Worm (Caenorhabditis elegans) whole organism, dauer: ENCODE data around the gene crn-7.

Experiments
- unc-62 ChIP-seq: sonication (generic microtip); optimal IDR thresholded peaks from 2 replicates; lab custom pipeline; 2017; ENCODE audit warnings: missing biosample characterization, missing genetic modification reagents, missing genetic modification characterization

Gene crn-7

DNA sequence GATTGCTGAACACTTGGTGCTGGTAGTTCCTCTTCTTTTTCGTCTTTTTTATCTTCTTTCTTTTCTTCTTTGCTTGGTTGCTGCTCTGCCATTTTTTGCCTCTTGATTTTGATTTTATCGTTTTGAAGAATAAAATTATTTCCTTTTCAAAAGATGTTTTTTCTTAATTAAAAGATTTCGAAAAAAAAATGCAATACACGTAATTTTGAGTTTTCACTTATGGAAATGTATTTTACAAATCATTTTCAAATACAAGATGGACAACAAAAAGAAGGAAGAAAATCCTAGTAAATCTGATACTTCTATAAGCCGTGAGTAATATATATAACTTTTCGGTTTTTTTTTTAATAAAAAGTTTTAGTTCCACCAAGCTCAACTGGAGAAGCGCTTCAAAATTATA is 18.9 kb upstream of the crn-7 start, which contains the start of the genes C02F5.10 and C02F5.2:
Gene C02F5.10, minus strand, starts transcription at position 101 of the 400 bp plus-strand sequence.
Gene C02F5.2, plus strand, starts transcription at position 239 of the 400 bp plus-strand sequence.
- no peak for TF ChIP-seq unc-62 (GFP tag; lab: Kevin White, UChicago)

DNA sequence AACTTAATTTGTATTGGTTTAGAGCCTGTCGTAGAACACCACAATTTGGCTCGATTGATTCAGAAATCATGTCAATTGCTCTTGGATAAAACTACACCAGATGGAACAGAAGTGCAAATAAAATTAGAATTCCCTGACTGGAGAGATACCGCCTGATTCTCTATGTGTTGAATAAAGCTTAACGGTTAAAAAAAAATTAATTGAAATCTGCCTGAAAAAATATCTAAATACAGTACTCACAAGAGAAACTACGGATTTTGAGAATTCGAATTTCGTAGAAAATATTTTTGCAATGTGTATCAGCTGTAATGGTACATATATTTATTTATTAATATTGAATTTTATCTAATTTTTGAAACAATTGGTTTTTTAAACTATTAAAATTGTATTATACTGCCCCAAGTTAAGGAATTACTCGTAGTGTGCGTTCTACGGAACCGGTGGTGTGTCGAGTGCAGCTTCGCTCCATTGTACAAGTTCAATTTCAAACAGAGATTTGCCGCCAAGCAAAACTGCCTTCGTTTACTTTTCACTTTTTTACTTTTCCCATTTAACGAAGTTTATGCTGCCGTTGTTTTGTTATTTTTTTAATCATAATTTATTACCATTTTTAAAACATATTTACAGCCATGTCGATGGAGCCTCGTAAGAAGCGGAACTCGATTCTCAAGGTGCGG is 18.2 kb upstream of the crn-7 start, which contains the start of gene knl-1:
Gene knl-1, plus strand, starts transcription at position 626 of the 677 bp plus-strand sequence.
- TF ChIP-seq unc-62 (GFP tag; lab: Kevin White, UChicago) = no peak

DNA sequence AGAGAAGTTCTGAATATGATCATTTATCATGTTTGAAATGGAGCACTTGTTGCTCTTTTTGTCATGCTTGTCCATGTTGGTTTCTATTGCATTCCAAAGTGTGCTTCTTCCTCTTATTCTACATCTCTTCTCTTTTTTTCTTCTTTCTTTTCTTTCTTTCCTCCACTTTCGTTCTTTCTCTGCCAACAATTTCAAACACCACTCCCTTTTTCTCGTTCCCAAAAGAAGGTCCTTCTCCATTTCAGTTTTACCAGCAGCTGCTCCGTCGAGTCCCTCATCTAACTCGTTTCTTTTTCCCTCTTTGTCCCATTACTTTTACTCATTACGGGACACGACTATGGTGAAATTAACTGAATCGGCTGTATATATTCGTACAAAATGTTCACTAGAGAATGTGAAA is 13.4 kb upstream of the crn-7 start, which contains the start of gene F09G8.5:
Gene F09G8.5, plus strand, starts transcription at position 38 of the 400 bp plus-strand sequence.
- TF ChIP-seq unc-62 (GFP tag; lab: Kevin White, UChicago) = no peak

DNA sequence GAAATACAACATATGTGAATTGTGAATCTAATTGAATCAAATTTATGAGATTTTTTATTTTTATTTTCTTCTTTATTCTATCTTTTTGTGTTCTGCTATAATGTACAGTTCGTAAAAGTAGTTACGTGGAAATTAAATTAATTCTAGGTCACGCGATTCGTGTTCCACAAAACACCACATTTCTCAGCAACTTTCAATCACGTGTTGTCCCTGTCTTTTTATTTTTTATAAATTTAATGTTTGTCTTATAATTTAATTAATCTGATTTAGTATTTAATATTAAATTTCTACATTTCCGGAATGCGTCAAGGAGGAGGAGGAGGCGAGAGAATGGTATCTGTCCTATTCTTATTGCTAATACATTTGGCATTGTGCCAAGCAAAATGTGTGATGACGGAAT is 10.3 kb upstream of the crn-7 start, which contains the start of gene ncr-2:
Gene ncr-2, plus strand, starts transcription at position 301 of the 400 bp plus-strand sequence.
- no peak for TF ChIP-seq unc-62 (GFP tag; lab: Kevin White, UChicago)

DNA sequence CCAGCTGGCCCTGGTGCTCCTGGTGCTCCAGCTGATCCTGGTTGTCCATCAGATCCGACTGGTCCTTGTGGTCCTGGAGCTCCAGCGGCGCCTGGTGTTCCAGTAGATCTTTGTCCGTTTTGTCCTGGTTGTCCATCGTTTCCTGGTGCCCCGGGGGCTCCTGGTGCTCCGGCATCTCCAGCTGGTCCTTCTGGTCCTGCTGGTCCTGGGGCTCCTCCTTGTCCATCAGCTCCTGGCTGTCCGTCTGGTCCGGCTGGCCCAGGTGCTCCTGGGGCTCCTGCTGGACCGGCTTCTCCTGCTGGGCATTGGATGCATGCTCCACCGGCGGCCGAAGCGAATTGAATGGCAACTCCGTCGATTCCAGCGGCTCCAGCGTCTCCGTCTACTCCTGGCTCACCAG is 5.7 kb upstream of the crn-7 start:
- no peak for TF ChIP-seq unc-62 (GFP tag; lab: Kevin White, UChicago)

DNA sequence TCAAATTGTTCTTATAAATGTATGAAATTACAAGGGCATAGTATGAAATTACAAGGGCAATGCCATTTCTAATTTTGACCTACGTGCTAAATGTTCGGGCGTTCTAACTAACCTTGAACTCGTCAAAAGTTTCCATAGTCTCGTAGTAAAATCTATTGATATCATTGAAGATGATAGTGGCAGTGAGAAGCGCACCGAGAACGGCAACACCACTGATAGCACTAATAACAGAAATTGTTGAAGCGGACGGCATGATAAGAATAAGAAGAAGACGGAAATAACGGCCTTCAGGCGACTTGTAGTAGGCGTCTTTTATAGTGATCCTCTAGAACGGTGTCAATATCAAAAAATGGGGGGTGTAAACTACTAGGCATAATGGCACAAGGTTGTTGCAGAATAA is 5.0 kb upstream of the crn-7 start, which contains the start of gene col-91:
Gene col-91, minus strand, starts transcription at position 288 of the 400 bp plus-strand sequence.
- no peak for TF ChIP-seq unc-62 (GFP tag; lab: Kevin White, UChicago)

DNA sequence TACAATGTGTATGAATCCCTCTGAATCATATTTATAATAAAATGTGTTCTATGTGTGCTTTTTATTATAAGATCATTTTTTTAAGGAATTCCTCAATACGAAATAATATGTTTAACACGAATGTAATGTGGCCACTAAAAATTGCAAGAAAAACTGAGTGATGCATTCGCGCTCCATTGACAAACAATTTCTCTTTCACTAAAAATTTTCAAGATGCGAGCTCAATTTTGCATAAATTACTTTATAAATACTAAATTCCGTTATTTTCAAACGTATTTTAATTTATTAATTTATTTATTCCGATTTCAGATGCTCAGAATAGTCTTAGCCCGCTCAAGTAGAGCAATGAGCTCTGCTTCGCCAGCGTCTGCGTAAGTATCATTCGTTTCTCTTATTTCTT is 2.6 kb upstream of the crn-7 start, which contains the start of gene mrps-9:
Gene mrps-9, plus strand, starts transcription at position 310 of the 400 bp plus-strand sequence.
- no peak for TF ChIP-seq unc-62 (GFP tag; lab: Kevin White, UChicago)

DNA sequence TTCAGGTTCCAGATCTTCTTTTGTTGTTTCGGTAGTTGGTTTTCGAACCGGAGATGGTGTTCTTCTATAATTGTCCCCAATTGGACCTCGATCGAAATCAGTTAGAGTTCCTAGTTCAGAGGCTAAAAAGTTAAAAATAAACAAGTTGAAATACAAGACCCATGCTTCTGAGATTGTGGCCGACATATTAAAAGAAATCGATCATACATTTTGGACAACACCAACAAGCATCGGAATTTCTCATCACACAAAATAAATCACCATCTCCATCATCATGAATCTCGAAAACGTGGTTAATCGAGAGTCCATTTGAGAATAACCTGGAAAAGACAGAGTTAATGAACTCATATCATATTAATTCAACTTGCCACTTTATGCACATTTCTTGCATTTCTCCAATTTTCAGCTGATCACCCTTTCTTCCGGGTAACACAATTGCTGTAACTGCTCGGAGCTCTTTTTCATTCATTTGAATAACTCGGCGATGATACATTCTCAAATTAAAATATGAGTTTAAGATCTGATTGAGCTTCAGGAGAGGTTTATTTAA is 3.4 kb downstream of the crn-7 start, which contains the start of the genes mps-4 and F09G8.10:
Gene mps-4, minus strand, starts transcription at position 101 of the 550 bp plus-strand sequence.
Gene F09G8.10, minus strand, starts transcription at position 500 of the 550 bp plus-strand sequence.
- TF ChIP-seq unc-62 (GFP tag; lab: Kevin White, UChicago) = no peak

DNA sequence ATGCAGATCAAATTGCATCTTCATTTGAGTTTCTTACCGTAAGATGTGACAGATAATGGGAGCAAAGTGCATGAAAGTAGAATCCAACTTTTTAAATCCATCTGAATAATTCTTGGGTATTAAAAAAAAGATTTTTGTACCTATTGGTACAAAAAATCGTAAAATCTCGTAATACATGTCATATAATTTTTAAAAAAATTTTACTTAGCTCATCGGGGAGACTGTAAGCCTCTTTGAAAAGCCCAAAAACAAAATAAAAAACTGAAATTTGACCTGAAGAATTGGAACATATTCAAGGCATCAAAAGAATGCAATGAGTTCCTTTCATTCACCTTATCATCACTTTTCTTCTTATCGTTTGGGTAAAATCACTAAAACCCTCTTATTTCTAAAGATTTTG is 7.5 kb downstream of the crn-7 start, which contains the start of gene clec-160:
Gene clec-160, minus strand, starts transcription at position 101 of the 400 bp plus-strand sequence.
- no peak for TF ChIP-seq unc-62 (GFP tag; lab: Kevin White, UChicago)

DNA sequence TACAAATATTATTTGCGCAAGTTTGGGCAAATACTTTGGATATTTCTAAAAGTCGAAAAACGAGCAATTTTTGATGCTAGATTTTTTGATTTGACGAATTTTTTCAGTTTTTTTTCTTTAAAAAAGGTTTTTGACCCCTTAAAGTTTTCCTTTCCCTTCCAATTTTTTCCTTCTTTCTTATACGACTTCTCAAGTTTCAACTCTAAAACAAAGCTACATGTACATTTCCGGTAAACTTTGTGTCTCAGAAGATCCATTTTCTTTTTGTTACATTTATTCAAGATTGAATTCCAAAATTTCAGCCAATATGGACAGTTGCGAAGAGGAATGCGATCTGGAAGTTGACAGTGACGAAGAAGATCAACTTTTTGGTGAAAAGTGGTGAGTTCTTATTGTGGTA is 10.5 kb downstream of the crn-7 start, which contains the start of gene mig-10:
Gene mig-10, plus strand, starts transcription at position 301 of the 400 bp plus-strand sequence.
- no peak for TF ChIP-seq unc-62 (GFP tag; lab: Kevin White, UChicago)

DNA sequence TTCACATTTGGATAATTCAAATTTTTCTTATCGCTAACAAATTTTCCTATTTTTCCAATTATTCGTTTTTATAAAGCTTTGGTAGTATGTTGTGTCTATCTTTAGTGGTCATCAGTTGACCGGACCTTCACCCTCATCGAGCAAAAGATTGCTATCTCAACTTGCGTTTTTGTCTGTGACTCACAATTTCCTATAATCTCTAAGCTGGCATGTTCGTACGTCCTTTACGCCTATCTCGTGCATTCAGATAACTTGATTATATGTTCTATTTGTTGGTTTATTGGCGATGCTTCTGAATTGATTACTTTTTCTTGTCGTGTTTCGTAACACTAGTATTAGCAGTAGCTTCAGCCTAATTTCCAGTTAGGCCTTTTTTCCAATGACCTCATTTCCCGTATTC is 11.2 kb downstream of the crn-7 start:
- no peak for TF ChIP-seq unc-62 (GFP tag; lab: Kevin White, UChicago)

DNA sequence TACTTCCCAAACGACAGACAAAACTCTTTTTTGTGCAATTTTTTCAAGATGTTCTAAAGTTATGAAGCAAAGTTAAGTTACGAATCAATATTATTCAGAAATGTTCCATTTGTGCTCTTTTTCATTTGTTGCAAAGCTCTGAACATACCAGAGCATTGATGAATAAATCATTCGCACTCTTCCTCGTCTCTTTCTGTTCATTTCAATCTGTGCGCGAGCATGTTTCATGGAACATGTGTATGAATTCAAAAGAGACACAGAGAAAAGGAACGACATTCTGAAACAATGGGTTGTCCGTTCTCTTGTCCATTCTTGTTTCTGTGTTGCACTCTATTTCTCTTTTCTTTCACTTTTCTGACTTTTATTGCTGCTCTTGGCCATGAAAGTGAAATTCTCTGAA is 12.0 kb downstream of the crn-7 start:
- no peak for TF ChIP-seq unc-62 (GFP tag; lab: Kevin White, UChicago)

DNA sequence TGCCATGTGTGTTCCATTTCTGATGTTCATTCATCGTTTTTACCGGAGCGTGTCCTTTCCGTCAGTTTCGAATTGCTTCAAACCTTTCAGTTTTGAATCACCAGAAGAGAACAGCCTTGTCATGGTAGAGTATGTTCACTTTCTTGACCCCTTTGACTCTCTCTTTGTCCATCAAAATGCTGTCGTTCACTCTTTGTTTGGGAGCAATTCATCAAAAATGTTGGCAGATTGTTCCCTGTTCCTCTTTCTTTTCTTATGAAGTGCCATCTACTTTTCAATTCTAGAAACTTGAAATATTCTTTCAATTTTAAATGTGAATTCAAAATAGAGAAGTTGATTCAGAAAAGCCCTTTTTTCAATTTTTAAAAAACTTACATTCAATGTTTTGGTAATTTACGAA is 13.0 kb downstream of the crn-7 start:
- no peak for TF ChIP-seq unc-62 (GFP tag; lab: Kevin White, UChicago)

DNA sequence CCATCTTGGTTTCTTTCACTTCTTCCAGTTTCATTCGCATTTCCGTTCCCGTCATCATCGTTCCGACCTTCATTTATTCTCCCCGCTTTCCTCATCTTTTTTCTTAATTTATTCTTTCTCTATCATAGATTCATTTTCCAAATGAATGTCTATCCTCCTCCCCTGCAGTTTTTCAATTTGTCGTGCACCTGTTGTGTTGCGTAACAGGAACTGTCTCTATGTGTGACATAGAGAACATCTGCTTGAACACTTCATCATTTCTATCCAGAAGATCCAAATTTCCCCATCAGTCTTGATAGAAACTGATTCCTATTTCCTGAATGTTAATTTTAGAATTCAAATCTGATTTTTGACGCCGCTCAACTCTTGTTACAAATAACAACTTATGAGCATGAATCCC is 15.2 kb downstream of the crn-7 start:
- TF ChIP-seq unc-62 (GFP tag; lab: Kevin White, UChicago) = no peak

DNA sequence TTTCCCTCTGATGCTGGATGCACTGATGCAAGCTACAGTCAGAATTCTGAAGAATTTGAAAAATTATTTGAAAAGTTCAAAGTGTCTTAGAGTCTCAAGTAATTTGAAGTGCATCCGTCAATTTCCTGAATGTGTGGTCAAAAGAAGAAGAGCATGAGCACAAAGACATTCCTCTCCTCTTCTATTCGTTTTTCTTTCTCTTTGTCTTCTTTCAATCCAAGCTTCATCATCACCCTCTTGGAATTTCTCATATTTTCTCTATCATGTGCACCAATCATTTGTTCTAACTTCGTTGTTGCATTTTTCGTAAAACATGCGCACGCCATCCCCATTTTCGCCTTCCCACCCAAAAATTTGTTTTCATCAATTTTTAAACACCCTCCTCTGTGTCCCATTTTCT is 17.7 kb downstream of the crn-7 start:
- TF ChIP-seq unc-62 (GFP tag; lab: Kevin White, UChicago) = no peak

DNA sequence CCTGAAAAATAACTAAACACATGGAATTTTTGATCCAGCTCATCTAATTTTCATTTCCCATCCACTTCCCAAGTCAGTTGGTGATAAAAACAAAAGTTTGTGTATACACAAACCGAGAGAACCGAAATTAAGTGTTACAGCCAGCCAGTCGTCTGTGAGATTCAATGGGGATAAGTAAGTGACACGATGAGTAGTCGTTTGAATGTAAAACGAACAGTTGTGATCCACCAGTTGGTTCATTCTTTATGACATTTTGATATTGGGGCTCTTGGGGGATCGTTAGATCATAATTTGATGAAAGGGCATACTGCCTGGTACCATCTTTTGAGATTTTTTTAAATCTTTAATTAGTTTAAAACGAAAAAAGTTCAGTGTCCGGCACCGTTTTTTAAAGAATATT is 18.5 kb downstream of the crn-7 start:
- no peak for TF ChIP-seq unc-62 (GFP tag; lab: Kevin White, UChicago)
